Fruit fly (Drosophila melanogaster): Measurements from ENCODE around the gene Hs2st.

DNA sequence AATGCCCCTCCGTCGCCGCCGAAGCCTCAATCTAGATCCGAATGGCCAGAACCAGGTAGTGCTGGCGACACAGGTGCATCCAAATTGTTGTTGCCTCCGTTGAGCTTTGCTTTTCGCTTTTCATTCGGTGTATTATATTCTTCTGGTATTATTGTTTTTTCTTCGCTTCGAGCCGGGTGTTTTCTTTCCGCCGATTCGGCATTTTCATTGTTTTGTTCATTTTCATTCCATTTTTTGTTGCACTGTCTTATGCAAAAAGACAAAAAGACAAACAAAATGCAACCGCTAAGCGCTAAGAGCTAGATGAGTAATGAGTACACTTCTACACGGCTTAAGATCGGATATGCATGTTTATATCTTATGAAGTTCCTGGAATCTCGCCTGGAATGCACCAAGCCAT is 27.7 kb upstream of the Hs2st start:
- TF ChIP-seq CG8478 (optimal IDR thresholded peaks at IDR 0.05) (no peak), CTCF (optimal IDR thresholded peaks at IDR 0.05) (no peak)
